Worm (Caenorhabditis elegans): ENCODE measurements around the gene pag-3.
"Not testable (repeated sequence)": the region's sequence is repeated elsewhere in the genome, so short reads cannot be mapped to it uniquely, and the experiment has no call there.

Gene pag-3

DNA sequence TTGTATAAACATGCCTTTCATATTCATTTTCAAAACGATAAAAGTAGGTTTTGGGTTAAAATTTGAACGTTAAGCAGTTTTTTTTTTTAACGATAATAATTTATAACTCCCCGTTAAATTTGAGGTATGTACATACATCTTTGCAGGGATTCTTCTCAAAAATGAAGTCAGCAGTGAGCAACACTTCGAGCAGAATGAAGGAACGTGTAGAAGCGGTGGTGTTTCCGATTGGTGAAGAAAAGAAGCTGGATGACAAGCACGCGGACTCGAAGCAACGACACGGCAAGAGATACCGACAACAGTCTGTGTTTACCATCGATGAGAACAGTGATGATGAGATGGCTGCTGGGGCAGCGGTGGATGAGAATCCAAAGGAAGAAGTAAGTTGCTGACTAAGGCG, 18.6 kb upstream of the pag-3 start:
- no peak for TF ChIP-seq nhr-28 (tag; optimal IDR thresholded peaks at IDR 0.05)
- TF ChIP-seq ceh-28 (tag; optimal IDR thresholded peaks at IDR 0.05), result no peak
- TF ChIP-seq pha-4 (tag; optimal IDR thresholded peaks at IDR 0.05), result no peak
- no peak for TF ChIP-seq fos-1 (tag; optimal IDR thresholded peaks at IDR 0.05)
- TF ChIP-seq nhr-67 (tag; optimal IDR thresholded peaks at IDR 0.05), result no peak
- no peak for TF ChIP-seq nfya-1 (tag; optimal IDR thresholded peaks at IDR 0.05; ENCODE audit: insufficient read depth)
- TF ChIP-seq mdl-1 (tag; optimal IDR thresholded peaks at IDR 0.05), result no peak
- TF ChIP-seq tbx-2 (tag; optimal IDR thresholded peaks at IDR 0.05), result no peak

DNA sequence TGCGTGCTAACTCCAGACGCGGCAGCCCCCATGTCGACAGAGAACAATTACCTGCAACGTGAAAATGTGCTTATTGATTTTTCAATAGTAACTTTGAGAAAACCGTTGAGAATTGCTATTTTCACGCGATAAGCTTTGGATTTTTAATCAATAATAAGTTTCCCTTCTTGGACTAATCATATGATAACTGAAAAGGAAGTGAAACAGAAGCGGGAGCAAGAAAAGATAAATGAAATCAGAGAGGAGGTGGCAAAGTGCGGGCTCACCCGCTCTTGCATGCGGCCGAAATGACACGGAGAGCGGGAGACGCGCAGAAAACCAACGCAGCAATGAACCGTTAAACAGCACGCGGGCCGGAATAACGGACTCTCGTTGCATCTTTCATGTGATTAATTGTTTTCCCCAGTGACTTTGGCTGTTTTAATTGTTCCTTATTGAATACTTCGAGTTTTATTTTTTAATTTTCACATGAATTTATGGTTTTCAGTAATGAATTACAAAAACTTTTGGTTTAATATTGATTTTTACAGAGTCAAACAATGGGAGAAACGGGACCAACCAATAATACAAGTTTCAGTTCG, 15.9 kb upstream of the pag-3 start, which contains the start of the genes flwr-1 and tbc-1:
TSS of gene flwr-1 (minus strand) at position 51 of the 581 bp plus-strand sequence.
TSS of gene tbc-1 (plus strand) at position 531 of the 581 bp plus-strand sequence.
- TF ChIP-seq ceh-28 (tag; optimal IDR thresholded peaks at IDR 0.05) (peak; percentile 9), ztf-11 (tag; optimal IDR thresholded peaks at IDR 0.05) (no peak), elt-2 (tag; optimal IDR thresholded peaks at IDR 0.05) (peak; percentile 45), lin-39 (tag; optimal IDR thresholded peaks at IDR 0.05) (peak; percentile 76), hmg-11 (tag; optimal IDR thresholded peaks at IDR 0.05) (peak; percentile 22), pha-4 (tag; optimal IDR thresholded peaks at IDR 0.05) (peak; percentile 45), egl-5 (tag; optimal IDR thresholded peaks at IDR 0.05) (peak; percentile 43), snpc-4 (tag; optimal IDR thresholded peaks at IDR 0.05) (peak; percentile 27), lin-15B (tag; optimal IDR thresholded peaks at IDR 0.05) (peak; percentile 52), pqm-1 (tag; optimal IDR thresholded peaks at IDR 0.05) (no peak), nhr-67 (tag; optimal IDR thresholded peaks at IDR 0.05) (no peak), tbx-2 (tag; optimal IDR thresholded peaks at IDR 0.05) (no peak), R02D3.7 (tag; optimal IDR thresholded peaks at IDR 0.05) (no peak), fkh-2 (tag; optimal IDR thresholded peaks at IDR 0.05) (no peak)

DNA sequence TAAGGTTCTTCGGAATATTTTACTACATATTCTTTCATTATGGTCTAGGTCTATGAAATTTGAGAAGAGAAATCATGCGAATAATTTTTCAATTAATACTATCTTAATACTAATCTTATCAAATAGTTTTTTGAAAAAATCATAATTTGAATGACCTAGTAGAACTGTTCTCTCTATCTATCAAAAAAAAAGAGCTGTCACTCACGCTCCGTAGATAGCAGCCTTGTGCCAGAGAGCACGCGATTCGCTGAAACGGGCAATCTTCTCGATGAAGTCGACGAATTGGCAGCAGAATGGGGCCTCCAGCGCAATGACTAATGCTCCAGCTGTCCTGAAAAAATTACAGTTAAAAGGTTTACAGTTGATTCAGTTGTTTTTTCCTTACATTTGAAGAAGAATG, 15.2 kb upstream of the pag-3 start:
- no peak for TF ChIP-seq ceh-16 (tag; optimal IDR thresholded peaks at IDR 0.05)
- peak; percentile 9 for TF ChIP-seq elt-2 (tag; optimal IDR thresholded peaks at IDR 0.05)
- TF ChIP-seq zag-1 (tag; optimal IDR thresholded peaks at IDR 0.05), result no peak
- TF ChIP-seq nhr-67 (tag; optimal IDR thresholded peaks at IDR 0.05), result no peak
- TF ChIP-seq egl-5 (tag; optimal IDR thresholded peaks at IDR 0.05), result no peak

DNA sequence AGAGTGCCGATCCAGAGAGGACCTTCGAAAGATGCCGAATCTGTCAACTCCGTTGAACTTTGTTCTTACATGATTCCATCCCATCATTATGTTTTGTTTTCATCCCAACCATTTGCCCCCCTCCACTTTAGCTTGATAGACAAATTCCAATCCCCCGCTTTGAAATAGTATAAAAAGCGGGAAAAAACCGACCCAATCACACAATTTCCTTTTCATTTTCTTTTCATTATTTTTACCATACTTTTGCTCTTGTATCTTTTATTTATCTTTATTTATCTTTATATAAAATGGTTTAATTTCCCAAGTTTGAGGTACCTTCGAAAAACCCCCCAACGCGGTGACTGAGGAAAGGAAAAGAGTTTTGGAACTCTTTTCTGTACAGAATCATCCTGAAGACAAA, 12.1 kb upstream of the pag-3 start, which contains the start of gene F20D1.22:
TSS of gene F20D1.22 (plus strand) at position 301 of the 400 bp plus-strand sequence.
- TF ChIP-seq ztf-11, egl-27, tbx-2 (tag; optimal IDR thresholded peaks at IDR 0.05): not testable (repeated sequence)

DNA sequence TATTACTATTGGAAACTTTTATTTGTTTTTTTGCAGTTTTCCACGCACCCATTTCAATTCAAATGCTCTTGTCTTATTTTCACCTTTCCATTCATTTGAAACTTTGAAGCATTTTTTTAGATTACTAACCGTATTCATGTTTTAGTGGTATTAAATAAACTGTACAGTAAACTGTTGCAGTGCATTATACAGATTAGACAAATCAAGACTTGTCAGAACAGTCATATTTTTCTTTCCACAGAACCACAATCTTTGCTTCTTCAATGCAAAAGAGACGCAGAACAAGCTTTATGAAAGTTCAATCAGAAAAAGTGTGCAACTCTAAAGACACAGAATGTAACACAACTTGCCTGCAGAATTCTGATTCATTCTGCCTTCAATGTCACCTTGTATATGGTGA, 11.3 kb upstream of the pag-3 start, which contains the start of gene F45B8.5:
TSS of gene F45B8.5 (plus strand) at position 301 of the 400 bp plus-strand sequence.
- TF ChIP-seq lin-39 (tag; optimal IDR thresholded peaks at IDR 0.05) (no peak), nhr-77 (tag; optimal IDR thresholded peaks at IDR 0.05) (no peak), nhr-237 (tag; optimal IDR thresholded peaks at IDR 0.05) (no peak), fkh-10 (GFP tag; optimal IDR thresholded peaks at IDR 0.05) (no peak), ztf-4 (tag; optimal IDR thresholded peaks at IDR 0.05) (no peak), elt-1 (tag; optimal IDR thresholded peaks at IDR 0.05) (no peak), unc-39 (tag; optimal IDR thresholded peaks at IDR 0.05) (no peak), nhr-67 (tag; optimal IDR thresholded peaks at IDR 0.05) (no peak), ZK546.5 (tag; optimal IDR thresholded peaks at IDR 0.05) (no peak), ceh-82 (tag; optimal IDR thresholded peaks at IDR 0.05) (no peak), elt-2 (tag; optimal IDR thresholded peaks at IDR 0.05) (no peak), elt-3 (tag; optimal IDR thresholded peaks at IDR 0.05) (no peak), pha-4 (tag; optimal IDR thresholded peaks at IDR 0.05) (no peak)

DNA sequence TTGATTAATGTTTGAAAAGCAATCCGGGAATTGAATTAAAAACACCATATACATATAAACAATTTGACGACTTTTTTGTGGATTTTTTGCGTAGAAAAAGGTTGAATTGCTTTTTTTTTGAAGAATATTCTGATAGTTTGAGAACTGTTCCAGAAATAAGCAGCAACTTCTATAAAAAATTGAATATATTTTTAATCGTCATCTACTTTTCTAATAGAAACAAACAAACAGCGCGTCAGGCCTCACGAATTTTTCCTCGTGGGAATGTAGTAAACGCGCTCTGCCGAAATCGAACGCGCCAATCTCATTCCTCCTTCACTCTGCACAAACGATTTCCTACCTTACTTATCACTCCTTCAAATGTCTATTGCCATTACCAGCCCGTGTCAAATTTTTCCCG, 9.8 kb upstream of the pag-3 start, which contains the start of gene rgs-11:
TSS of gene rgs-11 (plus strand) at position 301 of the 400 bp plus-strand sequence.
- TF ChIP-seq nhr-28 (tag; optimal IDR thresholded peaks at IDR 0.05), result no peak
- TF ChIP-seq ZK546.5 (tag; optimal IDR thresholded peaks at IDR 0.05), result no peak
- no peak for TF ChIP-seq unc-62 (GFP tag; optimal IDR thresholded peaks at IDR 0.05)
- TF ChIP-seq nhr-76 (tag; optimal IDR thresholded peaks at IDR 0.05), result no peak
- no peak for TF ChIP-seq nhr-12 (tag; optimal IDR thresholded peaks at IDR 0.05)
